Worm (Caenorhabditis elegans) whole organism, early embryonic: ENCODE data around the gene acl-1.

Source experiments
- B0310.2 ChIP-seq: sonication (generic microtip); optimal IDR thresholded peaks from 2 replicates; lab custom pipeline; 2016; ENCODE audit warnings: mild to moderate bottlenecking, missing genetic modification characterization, missing compliant biosample characterization
- F13C5.2 ChIP-seq: sonication (generic microtip); optimal IDR thresholded peaks from 2 replicates; lab custom pipeline; 2017; ENCODE audit warnings: mild to moderate bottlenecking, missing genetic modification characterization, inconsistent platforms, missing compliant biosample characterization
- aly-1 ChIP-seq: sonication (generic microtip); optimal IDR thresholded peaks from 2 replicates; lab custom pipeline; 2016; ENCODE audit warnings: missing genetic modification characterization, missing compliant biosample characterization
- ama-1 ChIP-seq: fragments of 150-350 bp; optimal IDR thresholded peaks from 2 replicates; lab custom pipeline; 2014
- ceh-13 ChIP-seq: fragments of 200-800 bp; sonication (Bioruptor generic); optimal IDR thresholded peaks from 2 replicates; lab custom pipeline; 2018; ENCODE audit warnings: mild to moderate bottlenecking, missing genetic modification characterization, missing compliant biosample characterization
- ceh-36 ChIP-seq: sonication (generic microtip); optimal IDR thresholded peaks from 2 replicates; lab custom pipeline; 2016; ENCODE audit warnings: missing genetic modification characterization, inconsistent platforms, missing compliant biosample characterization
- ets-7 ChIP-seq: sonication (generic microtip); optimal IDR thresholded peaks from 2 replicates; lab custom pipeline; 2016; ENCODE audit warnings: missing genotype, missing genetic modification characterization, missing compliant biosample characterization
- flt-1 ChIP-seq: fragments of 200-800 bp; sonication (Bioruptor generic); IDR thresholded peaks from 2 replicates; pipeline ENCODE4 v1.3.6; 2022; ENCODE audit warnings: missing genetic modification characterization, missing compliant biosample characterization
- hmbx-1 ChIP-seq: sonication (generic microtip); optimal IDR thresholded peaks from 2 replicates; lab custom pipeline; 2016; ENCODE audit warnings: mild to moderate bottlenecking, missing genetic modification characterization, missing compliant biosample characterization
- hmg-4 ChIP-seq: fragments of 200-800 bp; sonication (Bioruptor generic); optimal IDR thresholded peaks from 2 replicates; lab custom pipeline; 2018; ENCODE audit warnings: mild to moderate bottlenecking, missing genetic modification characterization, missing compliant biosample characterization
- hnd-1 ChIP-seq: sonication (generic microtip); optimal IDR thresholded peaks from 2 replicates; lab custom pipeline; 2016; ENCODE audit warnings: missing genetic modification characterization, missing compliant biosample characterization
- pes-1 ChIP-seq: fragments of 200-800 bp; sonication (Bioruptor generic); IDR thresholded peaks from 2 replicates; pipeline ENCODE4 v1.3.6; 2022; ENCODE audit warnings: missing genetic modification reagents, missing genetic modification characterization, missing compliant biosample characterization
- scrt-1 ChIP-seq: fragments of 200-800 bp; sonication (Bioruptor generic); IDR thresholded peaks from 2 replicates; pipeline ENCODE4 v1.3.6; 2022; ENCODE audit warnings: missing genetic modification characterization, missing compliant biosample characterization
- sea-1 ChIP-seq: fragments of 200-800 bp; sonication (Bioruptor generic); conservative IDR thresholded peaks from 2 replicates; pipeline ENCODE4 v1.3.6; 2022; ENCODE audit warnings: missing genetic modification characterization, missing compliant biosample characterization
- tbx-11 ChIP-seq: fragments of 200-800 bp; sonication (Bioruptor generic); IDR thresholded peaks from 2 replicates; pipeline ENCODE4 v1.3.6; 2022; ENCODE audit warnings: missing genetic modification characterization, missing compliant biosample characterization
- tbx-37 ChIP-seq: fragments of 200-800 bp; sonication (Bioruptor generic); conservative IDR thresholded peaks from 2 replicates; pipeline ENCODE4 v1.3.6; 2022; ENCODE audit warnings: missing genetic modification reagents, missing genetic modification characterization, missing compliant biosample characterization
- tra-4 ChIP-seq: sonication (generic microtip); optimal IDR thresholded peaks from 2 replicates; lab custom pipeline; 2017; ENCODE audit warnings: missing genetic modification characterization, missing compliant biosample characterization

acl-1 gene

ce11 chrX:15848867-15849266 lies 818 bp upstream of the acl-1 start:
- no peak for TF ChIP-seq B0310.2 (tag; lab: Kevin White, UChicago)
- TF ChIP-seq hmbx-1, result no peak
- TF ChIP-seq ets-7 (tag; lab: Kevin White, UChicago), result no peak
- TF ChIP-seq ceh-13 (GFP tag; lab: Kevin White, UChicago), result no peak
- TF ChIP-seq ama-1, result no peak
- no peak for TF ChIP-seq hmg-4
- TF ChIP-seq tra-4, result no peak
- TF ChIP-seq tbx-11, result no peak
- no peak for TF ChIP-seq flt-1
- no peak for TF ChIP-seq aly-1 (tag; lab: Kevin White, UChicago)
- TF ChIP-seq pes-1 (GFP tag; lab: Robert Waterston, UW), result no peak
- no peak for TF ChIP-seq ceh-36 (tag; lab: Kevin White, UChicago)
- no peak for TF ChIP-seq scrt-1 (GFP tag; lab: Robert Waterston, UW)
- no peak for TF ChIP-seq hnd-1 (tag; lab: Kevin White, UChicago)
- no peak for TF ChIP-seq tbx-37 (GFP tag; lab: Robert Waterston, UW)

ce11 chrX:15851013-15851412 lies 1.3 kb downstream of the acl-1 start:
- TF ChIP-seq ama-1 (no peak), B0310.2 (tag; lab: Kevin White, UChicago) (no peak), hmbx-1 (no peak), aly-1 (tag; lab: Kevin White, UChicago) (no peak), ets-7 (tag; lab: Kevin White, UChicago) (no peak), F13C5.2 (tag; lab: Kevin White, UChicago) (no peak), tbx-11 (no peak), sea-1 (no peak), tbx-37 (GFP tag; lab: Robert Waterston, UW) (no peak), tra-4 (no peak), scrt-1 (GFP tag; lab: Robert Waterston, UW) (no peak), hnd-1 (tag; lab: Kevin White, UChicago) (no peak), ceh-13 (GFP tag; lab: Kevin White, UChicago) (no peak), hmg-4 (no peak)

ce11 chrX:15856853-15857252 lies 7.2 kb downstream of the acl-1 start, which contains the start of gene F53H4.2:
F53H4.2 (plus strand) TSS chrX:15857153.
- TF ChIP-seq F13C5.2 (tag; lab: Kevin White, UChicago) (no peak), tra-4 (no peak), B0310.2 (tag; lab: Kevin White, UChicago) (no peak), hnd-1 (tag; lab: Kevin White, UChicago) (no peak), pes-1 (GFP tag; lab: Robert Waterston, UW) (no peak), sea-1 (no peak), hmg-4 (no peak), tbx-37 (GFP tag; lab: Robert Waterston, UW) (no peak), hmbx-1 (no peak)

- TF ChIP-seq pes-1 (GFP tag; lab: Robert Waterston, UW), result no peak
- TF ChIP-seq ceh-36 (tag; lab: Kevin White, UChicago), result no peak
- TF ChIP-seq B0310.2 (tag; lab: Kevin White, UChicago), result no peak
- no peak for TF ChIP-seq tbx-37 (GFP tag; lab: Robert Waterston, UW)
- no peak for TF ChIP-seq ceh-13 (GFP tag; lab: Kevin White, UChicago)
- no peak for TF ChIP-seq scrt-1 (GFP tag; lab: Robert Waterston, UW)
- no peak for TF ChIP-seq F13C5.2 (tag; lab: Kevin White, UChicago)
- TF ChIP-seq tra-4, result no peak
- TF ChIP-seq hmbx-1, result no peak
- no peak for TF ChIP-seq flt-1
- no peak for TF ChIP-seq ets-7 (tag; lab: Kevin White, UChicago)
- no peak for TF ChIP-seq hmg-4
- TF ChIP-seq sea-1, result no peak
- TF ChIP-seq ama-1, result no peak
- TF ChIP-seq hnd-1 (tag; lab: Kevin White, UChicago), result no peak
- TF ChIP-seq tbx-11, result no peak
- no peak for TF ChIP-seq aly-1 (tag; lab: Kevin White, UChicago)
These were observed 10.9 kb downstream of the acl-1 start, which contains the start of gene F53H4.6 for ce11 chrX:15860556-15861008. F53H4.6 (minus strand) TSS chrX:15860606.

- TF ChIP-seq B0310.2 (tag; lab: Kevin White, UChicago) (no peak), F13C5.2 (tag; lab: Kevin White, UChicago) (peak; percentile 34), flt-1 (0 out of 2 replicates have a peak, but pooled peaks have one; percentile 12)
These were observed 16.3 kb downstream of the acl-1 start, which contains the start of the genes csb-1 and F53H4.4 for ce11 chrX:15865868-15866555. csb-1 (minus strand) TSS chrX:15865918. F53H4.4 (plus strand) TSS chrX:15866387.

- TF ChIP-seq ets-7 (tag; lab: Kevin White, UChicago) (no peak), tra-4 (no peak), B0310.2 (tag; lab: Kevin White, UChicago) (no peak), ceh-36 (tag; lab: Kevin White, UChicago) (no peak), pes-1 (GFP tag; lab: Robert Waterston, UW) (no peak), hmg-4 (no peak), ceh-13 (GFP tag; lab: Kevin White, UChicago) (no peak), tbx-37 (GFP tag; lab: Robert Waterston, UW) (no peak), F13C5.2 (tag; lab: Kevin White, UChicago) (no peak), tbx-11 (no peak), sea-1 (no peak), ama-1 (no peak), aly-1 (tag; lab: Kevin White, UChicago) (no peak), hmbx-1 (no peak), scrt-1 (GFP tag; lab: Robert Waterston, UW) (no peak), hnd-1 (tag; lab: Kevin White, UChicago) (no peak), flt-1 (no peak)
These were observed 19.9 kb downstream of the acl-1 start for ce11 chrX:15869589-15869988.

ce11 chrX:15876936-15877335 lies 27.3 kb downstream of the acl-1 start:
- TF ChIP-seq tbx-37 (GFP tag; lab: Robert Waterston, UW) (no peak), hnd-1 (tag; lab: Kevin White, UChicago) (no peak), tra-4 (no peak), ama-1 (no peak), hmg-4 (peak; percentile 77), F13C5.2 (tag; lab: Kevin White, UChicago) (no peak), tbx-11 (no peak)
